Fruit fly (Drosophila melanogaster): ENCODE results near the gene kto.
A peak's percentile ranks its signal among the peaks of the same experiment; 100 is the strongest.

The kto gene

dm6 chr3L:19846960-19847359, 10.5 kb downstream of the kto start:
- no peak for TF ChIP-seq Snoo (tag; optimal IDR thresholded peaks at IDR 0.05)
- TF ChIP-seq Ets98B (GFP tag; IDR thresholded peaks at IDR 0.05): 0 out of 2 replicates have a peak, but pooled peaks have one; percentile 20

- 0 out of 3 replicates have a peak, but pooled peaks have one; percentile 22 for TF ChIP-seq CG4496 (GFP tag; IDR thresholded peaks at IDR 0.05)
- no peak for TF ChIP-seq CG34367 (tag; optimal IDR thresholded peaks at IDR 0.05)
Measured at dm6 chr3L:19848080-19848479, 11.7 kb downstream of the kto start.

dm6 chr3L:19857923-19858490, 21.6 kb downstream of the kto start:
- TF ChIP-seq CG32121 (GFP tag; IDR thresholded peaks at IDR 0.05): no peak
- peak; percentile 65 for TF ChIP-seq EcR (GFP tag; optimal IDR thresholded peaks at IDR 0.05)

- TF ChIP-seq CG10348 (GFP tag; IDR thresholded peaks at IDR 0.05) (no peak), EcR (GFP tag; optimal IDR thresholded peaks at IDR 0.05) (no peak), D1 (tag; optimal IDR thresholded peaks at IDR 0.05) (peak; percentile 23), CG32121 (GFP tag; IDR thresholded peaks at IDR 0.05) (no peak), CG9948 (tag; optimal IDR thresholded peaks at IDR 0.05) (no peak), Ets98B (GFP tag; IDR thresholded peaks at IDR 0.05) (peak; percentile 23; the same call in 1 of the 2 replicates), CG14655 (GFP tag; optimal IDR thresholded peaks at IDR 0.05) (no peak), CG4496 (GFP tag; IDR thresholded peaks at IDR 0.05) (0 out of 3 replicates have a peak, but pooled peaks have one; percentile 38)
Measured at dm6 chr3L:19861215-19861614, 24.8 kb downstream of the kto start.

dm6 chr3L:19867238-19867637, 30.8 kb downstream of the kto start:
- TF ChIP-seq CG32121 (GFP tag; IDR thresholded peaks at IDR 0.05): no peak
- TF ChIP-seq D1 (tag; optimal IDR thresholded peaks at IDR 0.05): no peak
- TF ChIP-seq Pif1A (GFP tag; optimal IDR thresholded peaks at IDR 0.05): no peak
- no peak for TF ChIP-seq CG8301 (tag; optimal IDR thresholded peaks at IDR 0.05)
- TF ChIP-seq CG12605 (GFP tag; IDR thresholded peaks at IDR 0.05): no peak
- no peak for TF ChIP-seq CG14655 (GFP tag; optimal IDR thresholded peaks at IDR 0.05)
- no peak for TF ChIP-seq CG4496 (GFP tag; IDR thresholded peaks at IDR 0.05)
- no peak for TF ChIP-seq rn (GFP tag; IDR thresholded peaks at IDR 0.05)
- TF ChIP-seq CG10348 (GFP tag; IDR thresholded peaks at IDR 0.05): no peak
- TF ChIP-seq Ets98B (GFP tag; IDR thresholded peaks at IDR 0.05): no peak
- TF ChIP-seq CG15710 (tag; optimal IDR thresholded peaks at IDR 0.05): no peak
- TF ChIP-seq CG13204 (GFP tag; optimal IDR thresholded peaks at IDR 0.05): no peak
- TF ChIP-seq CG9948 (tag; optimal IDR thresholded peaks at IDR 0.05): no peak
- TF ChIP-seq CG34367 (tag; optimal IDR thresholded peaks at IDR 0.05): no peak
- no peak for TF ChIP-seq gl (tag; optimal IDR thresholded peaks at IDR 0.05)
- no peak for TF ChIP-seq CG8159 (tag; optimal IDR thresholded peaks at IDR 0.05)
- no peak for TF ChIP-seq Pif1B (GFP tag; optimal IDR thresholded peaks at IDR 0.05)

- TF ChIP-seq CG4496 (GFP tag; IDR thresholded peaks at IDR 0.05) (no peak), gl (tag; optimal IDR thresholded peaks at IDR 0.05) (peak; percentile 29), Pif1A (GFP tag; optimal IDR thresholded peaks at IDR 0.05) (peak; percentile 1), Ets98B (GFP tag; IDR thresholded peaks at IDR 0.05) (peak; percentile 31), CG17806 (tag; optimal IDR thresholded peaks at IDR 0.05) (peak; percentile 25)
Measured at dm6 chr3L:19869698-19870097, 33.3 kb downstream of the kto start.

dm6 chr3L:19870843-19871666, 34.6 kb downstream of the kto start, which contains the start of the genes Rab8 and Usp32:
Rab8 (minus strand) TSS chr3L:19871078.
Usp32 (plus strand) TSS chr3L:19871139.
- no peak for TF ChIP-seq CG9948 (tag; optimal IDR thresholded peaks at IDR 0.05)
- no peak for TF ChIP-seq Pif1A (GFP tag; optimal IDR thresholded peaks at IDR 0.05)
- TF ChIP-seq D1 (tag; optimal IDR thresholded peaks at IDR 0.05): no peak
- peak; percentile 23 for TF ChIP-seq CG34367 (tag; optimal IDR thresholded peaks at IDR 0.05)
- TF ChIP-seq CG17806 (tag; optimal IDR thresholded peaks at IDR 0.05): no peak
- no peak for TF ChIP-seq CG32121 (GFP tag; IDR thresholded peaks at IDR 0.05)
- peak; percentile 52 for TF ChIP-seq CG8159 (tag; optimal IDR thresholded peaks at IDR 0.05)
- TF ChIP-seq Ets98B (GFP tag; IDR thresholded peaks at IDR 0.05): no peak; the same call in 1 of the 2 replicates
- TF ChIP-seq rn (GFP tag; IDR thresholded peaks at IDR 0.05): no peak
- peak; percentile 35 for TF ChIP-seq CG15710 (tag; optimal IDR thresholded peaks at IDR 0.05)
- TF ChIP-seq CG10348 (GFP tag; IDR thresholded peaks at IDR 0.05): no peak
- TF ChIP-seq fd96Ca (GFP tag; IDR thresholded peaks at IDR 0.05): peak; percentile 67; the same call in 1 of the 3 replicates
- no peak for TF ChIP-seq CG12605 (GFP tag; IDR thresholded peaks at IDR 0.05)
- no peak for TF ChIP-seq CG13204 (GFP tag; optimal IDR thresholded peaks at IDR 0.05)
- TF ChIP-seq EcR (GFP tag; optimal IDR thresholded peaks at IDR 0.05): no peak
- TF ChIP-seq CG4496 (GFP tag; IDR thresholded peaks at IDR 0.05): peak; percentile 70
- no peak for TF ChIP-seq CG8301 (tag; optimal IDR thresholded peaks at IDR 0.05)
- no peak for TF ChIP-seq gl (tag; optimal IDR thresholded peaks at IDR 0.05)
- no peak for TF ChIP-seq CG14655 (GFP tag; optimal IDR thresholded peaks at IDR 0.05)
- TF ChIP-seq Pif1B (GFP tag; optimal IDR thresholded peaks at IDR 0.05): peak; percentile 42
- TF ChIP-seq Snoo (tag; optimal IDR thresholded peaks at IDR 0.05): peak; percentile 53
